Worm (Caenorhabditis elegans) whole organism, young adult: ENCODE data around the gene K10G4.5.

Source experiments
- B0336.3 ChIP-seq: fragments of 200-800 bp; sonication (Bioruptor generic); IDR thresholded peaks from 2 replicates; pipeline ENCODE4 v1.3.6; 2022; ENCODE audit warnings: missing genetic modification characterization, missing compliant biosample characterization
- C06A6.2 ChIP-seq: fragments of 200-800 bp; sonication (Bioruptor generic); conservative IDR thresholded peaks from 2 replicates; pipeline ENCODE4 v1.3.6; 2022; ENCODE audit warnings: missing genetic modification characterization, missing compliant biosample characterization
- D2030.7 ChIP-seq: fragments of 200-800 bp; sonication (Bioruptor generic); IDR thresholded peaks from 2 replicates; pipeline ENCODE4 v1.3.6; 2022; ENCODE audit warnings: missing genetic modification reagents, missing genetic modification characterization, missing compliant biosample characterization
- F22D6.2 ChIP-seq: sonication (generic microtip); optimal IDR thresholded peaks from 2 replicates; lab custom pipeline; 2016; ENCODE audit warnings: mild to moderate bottlenecking, missing genetic modification characterization, missing compliant biosample characterization
- F33H1.4 ChIP-seq: fragments of 200-800 bp; sonication (Bioruptor generic); IDR thresholded peaks from 2 replicates; pipeline ENCODE4 v1.3.6; 2022; ENCODE audit warnings: missing genetic modification reagents, missing genetic modification characterization, missing compliant biosample characterization
- F55B11.4 ChIP-seq: sonication (generic microtip); optimal IDR thresholded peaks from 2 replicates; lab custom pipeline; 2016; ENCODE audit warnings: missing compliant biosample characterization, missing genetic modification characterization, borderline replicate concordance; ENCODE audit not compliant: insufficient read depth
- F57A8.1 ChIP-seq: fragments of 200-800 bp; sonication (Bioruptor generic); optimal IDR thresholded peaks from 2 replicates; lab custom pipeline; 2018; ENCODE audit warnings: mild to moderate bottlenecking, missing genetic modification characterization, moderate library complexity, missing compliant biosample characterization
- F57C9.4 ChIP-seq: sonication (generic microtip); optimal IDR thresholded peaks from 2 replicates; lab custom pipeline; 2017; ENCODE audit warnings: mild to moderate bottlenecking, missing genetic modification characterization, missing compliant biosample characterization
- K11D2.4 ChIP-seq: fragments of 200-800 bp; sonication (Bioruptor generic); IDR thresholded peaks from 2 replicates; pipeline ENCODE4 v1.3.6; 2022; ENCODE audit warnings: missing genetic modification reagents, missing genetic modification characterization, missing compliant biosample characterization
- Y53F4B.3 ChIP-seq: fragments of 200-800 bp; sonication (Bioruptor generic); IDR thresholded peaks from 2 replicates; pipeline ENCODE4 v1.3.6; 2022; ENCODE audit warnings: missing genetic modification reagents, missing genetic modification characterization, missing compliant biosample characterization
- Y56A3A.18 ChIP-seq: fragments of 200-800 bp; sonication (Bioruptor generic); IDR thresholded peaks from 2 replicates; pipeline ENCODE4 v1.3.6; 2022; ENCODE audit warnings: missing genetic modification reagents, missing genetic modification characterization, missing compliant biosample characterization
- Y67H2A.10 ChIP-seq: fragments of 200-800 bp; sonication (Bioruptor generic); conservative IDR thresholded peaks from 2 replicates; pipeline ENCODE4 v1.3.6; 2022; ENCODE audit warnings: missing genetic modification reagents, missing genetic modification characterization, missing compliant biosample characterization
- bed-1 ChIP-seq: fragments of 200-800 bp; sonication (Bioruptor generic); IDR thresholded peaks from 2 replicates; pipeline ENCODE4 v1.3.6; 2022; ENCODE audit warnings: missing genetic modification reagents, missing genetic modification characterization, missing compliant biosample characterization
- ccch-3 ChIP-seq: fragments of 200-800 bp; sonication (Bioruptor generic); optimal IDR thresholded peaks from 2 replicates; lab custom pipeline; 2018; ENCODE audit warnings: mild to moderate bottlenecking, missing genetic modification characterization, missing compliant biosample characterization
- chd-7 ChIP-seq: sonication (generic microtip); optimal IDR thresholded peaks from 2 replicates; lab custom pipeline; 2016; ENCODE audit warnings: mild to moderate bottlenecking, missing genetic modification characterization, moderate library complexity, missing compliant biosample characterization
- dpff-1 ChIP-seq: sonication (generic microtip); optimal IDR thresholded peaks from 2 replicates; lab custom pipeline; 2017; ENCODE audit warnings: mild to moderate bottlenecking, missing genetic modification characterization, missing compliant biosample characterization
- efl-1 ChIP-seq: fragments of 150-350 bp; optimal IDR thresholded peaks from 2 replicates; lab custom pipeline; 2014; ENCODE audit warnings: missing biosample characterization, missing genetic modification reagents, missing genetic modification characterization
- ets-4 ChIP-seq: fragments of 200-800 bp; sonication (Bioruptor generic); optimal IDR thresholded peaks from 2 replicates; lab custom pipeline; 2018; ENCODE audit warnings: mild to moderate bottlenecking, missing genetic modification characterization, missing compliant biosample characterization
- hsf-1 ChIP-seq: fragments of 200-800 bp; sonication (Bioruptor generic); IDR thresholded peaks from 2 replicates; pipeline ENCODE4 v1.3.6; 2022; ENCODE audit warnings: missing genetic modification reagents, missing genetic modification characterization, missing compliant biosample characterization
- lag-1 ChIP-seq: fragments of 200-800 bp; sonication (Bioruptor generic); IDR thresholded peaks from 2 replicates; pipeline ENCODE4 v1.3.6; 2022; ENCODE audit warnings: missing genetic modification reagents, missing genetic modification characterization, missing compliant biosample characterization
- lin-26 ChIP-seq: fragments of 200-800 bp; sonication (Bioruptor generic); IDR thresholded peaks from 2 replicates; pipeline ENCODE4 v1.3.6; 2022; ENCODE audit warnings: missing genetic modification reagents, missing genetic modification characterization, missing compliant biosample characterization
- madf-3 ChIP-seq: fragments of 200-800 bp; sonication (Bioruptor generic); IDR thresholded peaks from 2 replicates; pipeline ENCODE4 v1.3.6; 2022; ENCODE audit warnings: missing genetic modification reagents, missing genetic modification characterization, missing compliant biosample characterization
- madf-8 ChIP-seq: fragments of 200-800 bp; sonication (Bioruptor generic); conservative IDR thresholded peaks from 2 replicates; pipeline ENCODE4 v1.3.6; 2022; ENCODE audit warnings: missing genetic modification reagents, missing genetic modification characterization, missing compliant biosample characterization
- mxl-1 ChIP-seq: sonication (generic microtip); optimal IDR thresholded peaks from 2 replicates; lab custom pipeline; 2016; ENCODE audit warnings: missing genetic modification characterization, missing compliant biosample characterization
- nhr-80 ChIP-seq: sonication (generic microtip); optimal IDR thresholded peaks from 2 replicates; lab custom pipeline; 2016; ENCODE audit warnings: missing genetic modification characterization, missing compliant biosample characterization
- rcor-1 ChIP-seq: fragments of 200-800 bp; sonication (Bioruptor generic); IDR thresholded peaks from 2 replicates; pipeline ENCODE4 v1.3.6; 2022; ENCODE audit warnings: missing genetic modification reagents, missing genetic modification characterization, missing compliant biosample characterization
- rpc-1 ChIP-seq, 2 experiments: fragments of 150-350 bp in 1 of 2; sonication (generic microtip) in 1 of 2; optimal IDR thresholded peaks; 2 replicates each; lab custom pipeline; 2014 to 2018; ENCODE audit warnings: missing biosample characterization in 1 of 2, missing genetic modification characterization in 1 of 2, missing genetic modification reagents in 1 of 2, missing genotype in 1 of 2
- sea-2 ChIP-seq: fragments of 200-800 bp; sonication (Bioruptor generic); IDR thresholded peaks from 2 replicates; pipeline ENCODE4 v1.3.6; 2022; ENCODE audit warnings: missing genetic modification characterization, missing compliant biosample characterization
- snpc-4 ChIP-seq, 5 experiments: fragments of 150-350 bp in 1 of 5; sonication (generic microtip) in 4 of 5; optimal IDR thresholded peaks; 2 replicates each; lab custom pipeline; 2014 to 2018; ENCODE audit warnings: missing genetic modification characterization in 5 of 5, missing biosample characterization in 3 of 5, antibody characterized with exemption in 2 of 5, mild to moderate bottlenecking in 2 of 5, missing compliant biosample characterization in 2 of 5, missing genotype in 2 of 5, moderate library complexity in 2 of 5, missing genetic modification reagents in 1 of 5
- sptf-2 ChIP-seq: fragments of 200-800 bp; sonication (Bioruptor generic); optimal IDR thresholded peaks from 2 replicates; lab custom pipeline; 2018; ENCODE audit warnings: mild to moderate bottlenecking, missing genetic modification characterization, missing compliant biosample characterization
- tbp1 ChIP-seq: fragments of 200-800 bp; sonication (Bioruptor generic); optimal IDR thresholded peaks from 2 replicates; lab custom pipeline; 2018; ENCODE audit warnings: mild to moderate bottlenecking, missing genetic modification characterization, missing compliant biosample characterization
- tbx-9 ChIP-seq: sonication (generic microtip); optimal IDR thresholded peaks from 2 replicates; lab custom pipeline; 2016; ENCODE audit warnings: borderline replicate concordance, missing genetic modification characterization, inconsistent platforms, missing compliant biosample characterization
- unc-62 ChIP-seq: fragments of 150-350 bp; optimal IDR thresholded peaks from 2 replicates; lab custom pipeline; 2014; ENCODE audit warnings: missing biosample characterization, missing genetic modification reagents, missing genetic modification characterization
- ztf-25 ChIP-seq: fragments of 200-800 bp; sonication (Bioruptor generic); IDR thresholded peaks from 2 replicates; pipeline ENCODE4 v1.3.6; 2022; ENCODE audit warnings: missing genetic modification reagents, missing genetic modification characterization, missing compliant biosample characterization
- ztf-26 ChIP-seq: sonication (generic microtip); optimal IDR thresholded peaks from 2 replicates; lab custom pipeline; 2017; ENCODE audit warnings: missing genetic modification characterization, missing compliant biosample characterization
- ztf-28 ChIP-seq: fragments of 200-800 bp; sonication (Bioruptor generic); IDR thresholded peaks from 2 replicates; pipeline ENCODE4 v1.3.6; 2022; ENCODE audit warnings: missing genetic modification reagents, missing genetic modification characterization, missing compliant biosample characterization

The K10G4.5 gene

DNA sequence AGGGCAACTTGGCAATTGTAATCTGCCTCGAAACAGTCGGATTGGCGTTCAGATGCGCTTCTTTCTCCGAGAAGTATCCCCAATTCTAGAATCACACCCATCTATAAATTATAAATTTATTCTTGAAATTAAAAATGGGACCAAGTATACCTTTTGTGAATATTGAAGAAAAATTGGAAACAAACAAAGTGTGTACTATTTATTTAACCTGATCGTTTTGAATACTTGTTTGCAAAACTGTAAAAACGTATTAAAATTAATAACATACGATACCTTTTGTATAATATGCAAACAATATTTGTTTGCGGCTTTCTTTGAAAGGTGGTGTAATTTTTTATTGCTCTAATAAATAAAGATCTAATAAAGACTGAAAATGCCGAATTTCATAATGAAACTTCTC lies 11.1 kb upstream of the K10G4.5 start, which contains the start of gene Y61B8B.3:
TSS of gene Y61B8B.3 (minus strand) at position 101 of the 400 bp plus-strand sequence.
- no peak for TF ChIP-seq B0336.3 (GFP tag; lab: Robert Waterston, UW)
- TF ChIP-seq efl-1, result no peak
- TF ChIP-seq tbx-9 (tag; lab: Kevin White, UChicago), result no peak
- TF ChIP-seq hsf-1 (GFP tag; lab: Robert Waterston, UW), result no peak

DNA sequence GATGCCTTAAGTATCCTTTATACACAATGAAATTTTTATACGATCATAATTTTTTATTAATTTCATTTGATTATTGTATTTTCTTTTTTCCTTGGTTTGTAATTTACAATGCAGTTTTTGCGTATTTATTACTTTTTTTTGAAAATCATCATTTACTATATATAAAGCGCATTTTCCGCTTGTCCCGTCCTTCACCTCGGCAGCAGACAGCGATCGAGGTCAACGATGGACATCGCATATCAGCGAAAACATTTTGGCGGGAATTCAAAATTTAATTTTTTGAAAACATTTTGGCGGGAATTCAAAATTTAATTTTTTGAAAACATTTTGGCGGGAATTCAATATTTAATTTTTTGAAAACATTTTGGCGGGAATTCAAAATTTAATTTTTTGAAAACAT lies 6.7 kb upstream of the K10G4.5 start:
- no peak for TF ChIP-seq snpc-4 (GFP tag; optimal IDR thresholded peaks at IDR 0.05; lab: Kevin White, UChicago)
- peak in 2 of 4 experiments; percentile 52 to 62 for TF ChIP-seq snpc-4 (tag; optimal IDR thresholded peaks at IDR 0.05; lab: Kevin White, UChicago)
- no peak for TF ChIP-seq sea-2

DNA sequence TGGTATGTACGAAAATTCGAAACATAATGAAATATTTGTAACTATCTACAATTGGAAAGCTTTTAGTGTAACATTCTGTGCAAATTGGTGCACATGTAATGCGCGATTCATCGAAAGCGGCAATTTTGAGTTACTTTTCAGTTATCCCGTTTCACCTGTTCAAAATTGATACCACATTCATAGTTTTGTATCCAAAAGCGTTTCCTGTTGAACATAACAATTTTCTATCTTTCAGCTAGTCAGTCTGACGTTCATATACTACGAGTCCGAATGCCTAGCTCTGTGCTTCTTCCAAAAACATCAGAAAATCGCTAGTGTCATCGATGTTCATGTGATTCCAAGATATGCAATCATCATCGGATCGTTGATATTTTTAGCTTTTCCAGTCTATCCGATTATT lies 2.1 kb upstream of the K10G4.5 start:
- TF ChIP-seq Y53F4B.3, result no peak
- no peak for TF ChIP-seq B0336.3 (GFP tag; lab: Robert Waterston, UW)
- no peak for TF ChIP-seq sptf-2 (GFP tag; lab: Kevin White, UChicago)
- TF ChIP-seq Y67H2A.10 (GFP tag; lab: Robert Waterston, UW), result no peak
- no peak for TF ChIP-seq F33H1.4 (GFP tag; lab: Robert Waterston, UW)
- no peak for TF ChIP-seq ccch-3 (GFP tag; lab: Kevin White, UChicago)
- no peak for TF ChIP-seq F57C9.4
- no peak for TF ChIP-seq mxl-1 (tag; lab: Kevin White, UChicago)
- no peak for TF ChIP-seq nhr-80 (tag; lab: Kevin White, UChicago)
- no peak for TF ChIP-seq ztf-26
- no peak for TF ChIP-seq chd-7 (tag; lab: Kevin White, UChicago)
- TF ChIP-seq lag-1 (GFP tag; lab: Robert Waterston, UW), result no peak
- TF ChIP-seq sea-2, result no peak
- no peak for TF ChIP-seq rpc-1 (optimal IDR thresholded peaks at IDR 0.05; lab: Kevin White, UChicago)
- no peak for TF ChIP-seq rpc-1 (tag; optimal IDR thresholded peaks at IDR 0.05; lab: Kevin White, UChicago)
- no peak for TF ChIP-seq ets-4 (GFP tag; lab: Kevin White, UChicago)
- no peak for TF ChIP-seq C06A6.2 (GFP tag; lab: Robert Waterston, UW)
- no peak for TF ChIP-seq ztf-28

DNA sequence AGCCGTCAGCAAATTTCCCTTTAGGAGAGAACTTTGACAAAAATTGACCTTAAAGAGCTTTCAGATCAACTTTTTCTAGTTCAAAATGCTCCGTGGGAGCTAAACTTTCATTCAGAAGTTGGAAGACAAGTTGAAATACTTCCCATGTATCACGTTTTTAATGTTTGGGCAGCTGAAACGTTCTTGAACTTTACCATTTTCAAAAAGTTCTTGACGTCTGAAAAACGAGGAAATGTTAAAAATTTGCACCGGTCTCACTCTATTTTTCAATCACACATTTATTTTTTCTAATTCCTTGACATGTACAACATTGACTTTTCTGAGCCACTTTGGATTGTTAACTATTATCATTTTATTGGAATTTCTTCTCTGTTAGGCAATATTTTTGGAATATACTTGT lies 1.5 kb upstream of the K10G4.5 start, which contains the start of gene sri-70:
TSS of gene sri-70 (plus strand) at position 301 of the 400 bp plus-strand sequence.
- TF ChIP-seq Y56A3A.18 (GFP tag; lab: Robert Waterston, UW) (no peak), D2030.7 (no peak), bed-1 (GFP tag; lab: Robert Waterston, UW) (no peak), madf-8 (no peak), F57A8.1 (GFP tag; lab: Kevin White, UChicago) (no peak), F55B11.4 (tag; lab: Kevin White, UChicago) (no peak), F22D6.2 (tag; lab: Kevin White, UChicago) (no peak), ztf-25 (GFP tag; lab: Robert Waterston, UW) (no peak), Y67H2A.10 (GFP tag; lab: Robert Waterston, UW) (no peak), dpff-1 (no peak), tbp1 (no peak), rcor-1 (GFP tag; lab: Robert Waterston, UW) (no peak), K11D2.4 (GFP tag; lab: Robert Waterston, UW) (no peak), madf-3 (GFP tag; lab: Robert Waterston, UW) (no peak), lin-26 (GFP tag; lab: Robert Waterston, UW) (no peak), unc-62 (GFP tag; lab: Kevin White, UChicago) (no peak), snpc-4 (GFP tag; optimal IDR thresholded peaks at IDR 0.05; lab: Kevin White, UChicago) (no peak), snpc-4 (tag; optimal IDR thresholded peaks at IDR 0.05; lab: Kevin White, UChicago) (no peak)
- TF ChIP-seq, all 124 proteins: peak for 0
